Fruit fly (Drosophila melanogaster): ENCODE results near the gene CG4570.
A peak's percentile ranks its signal among the peaks of the same experiment; 100 is the strongest.

Gene CG4570

DNA sequence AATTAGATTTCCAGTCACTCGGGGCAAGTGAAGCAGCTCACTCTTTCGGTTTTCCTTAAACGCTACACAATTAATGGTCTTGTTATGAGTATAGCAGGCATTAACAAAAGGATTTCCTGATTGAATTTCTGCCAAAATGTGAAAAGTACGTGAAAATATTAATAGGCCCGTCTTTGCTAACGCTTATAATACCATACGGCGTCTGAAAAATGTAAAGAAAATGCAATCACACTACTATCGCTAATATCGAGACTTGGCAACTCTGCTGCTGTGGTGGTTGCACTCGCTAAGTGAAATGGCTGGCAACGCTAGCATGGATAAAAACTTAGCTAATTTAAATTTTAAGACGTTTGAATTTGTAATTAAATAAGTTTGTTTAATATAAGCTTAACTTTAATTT is 36.7 kb downstream of the CG4570 start, which contains the start of gene CG6621:
CG6621 (minus strand) TSS at position 205 of the 400 bp plus-strand sequence.
- TF ChIP-seq CG31627 (GFP tag; optimal IDR thresholded peaks at IDR 0.05) (peak; percentile 15), CG7368 (GFP tag; optimal IDR thresholded peaks at IDR 0.05) (no peak)

All from whole organism, prepupa.